Fruit fly (Drosophila melanogaster) whole organism: ENCODE results near the gene CG7239.

Experiments
- EcR ChIP-seq, 2 experiments: fragments of >200 bp; optimal IDR thresholded peaks; 2 replicates each; lab custom pipeline; 2017; ENCODE audit warnings: missing biosample characterization in 2 of 2, missing genetic modification characterization in 2 of 2, missing genetic modification reagents in 2 of 2
- pan ChIP-seq: fragments of >200 bp; optimal IDR thresholded peaks from 2 replicates; lab custom pipeline; 2017
- psq ChIP-seq: fragments of >200 bp; optimal IDR thresholded peaks from 2 replicates; lab custom pipeline; 2017

- TF ChIP-seq EcR (GFP tag; optimal IDR thresholded peaks at IDR 0.05; lab: Kevin White, UChicago) (no peak), psq (no peak), pan (lab: Kevin White, UChicago) (no peak)
Observed at dm6 chr2L:5811274-5811673, 9.3 kb downstream of the CG7239 start, which contains the start of gene CG43307.
